Worm (Caenorhabditis elegans) whole organism, young adult: ENCODE results near the gene unc-97.

Experiments used
- B0035.1 ChIP-seq: sonication (generic microtip); optimal IDR thresholded peaks from 2 replicates; lab custom pipeline; 2016; ENCODE audit warnings: missing genetic modification characterization, mild to moderate bottlenecking, missing compliant biosample characterization, missing genotype, missing genetic modification reagents
- B0261.1 ChIP-seq: sonication (generic microtip); optimal IDR thresholded peaks from 2 replicates; lab custom pipeline; 2016; ENCODE audit warnings: mild to moderate bottlenecking, missing genetic modification characterization, moderate library complexity, missing compliant biosample characterization
- B0336.3 ChIP-seq: fragments of 200-800 bp; sonication (Bioruptor generic); IDR thresholded peaks from 2 replicates; pipeline ENCODE4 v1.3.6; 2022; ENCODE audit warnings: missing genetic modification characterization, missing compliant biosample characterization
- C17E4.6 ChIP-seq: fragments of 200-800 bp; sonication (Bioruptor generic); IDR thresholded peaks from 2 replicates; pipeline ENCODE4 v1.3.6; 2022; ENCODE audit warnings: missing genetic modification reagents, missing genetic modification characterization, missing compliant biosample characterization
- F39B2.1 ChIP-seq: fragments of 200-800 bp; sonication (Bioruptor generic); IDR thresholded peaks from 2 replicates; pipeline ENCODE4 v1.3.6; 2022; ENCODE audit warnings: missing genetic modification reagents, missing genetic modification characterization, missing compliant biosample characterization
- F49E8.2 ChIP-seq: sonication (generic microtip); optimal IDR thresholded peaks from 3 replicates; lab custom pipeline; 2017; ENCODE audit warnings: missing genetic modification characterization, mild to moderate bottlenecking, missing compliant biosample characterization, antibody characterized with exemption, moderate library complexity; ENCODE audit not compliant: insufficient read depth
- F52B5.7 ChIP-seq: sonication (generic microtip); optimal IDR thresholded peaks from 2 replicates; lab custom pipeline; 2016; ENCODE audit warnings: mild to moderate bottlenecking, missing genetic modification characterization, missing compliant biosample characterization
- K12H6.12 ChIP-seq: fragments of 200-800 bp; sonication (Bioruptor generic); optimal IDR thresholded peaks from 2 replicates; lab custom pipeline; 2018; ENCODE audit warnings: mild to moderate bottlenecking, missing genetic modification characterization, missing compliant biosample characterization
- Y56A3A.18 ChIP-seq: fragments of 200-800 bp; sonication (Bioruptor generic); IDR thresholded peaks from 2 replicates; pipeline ENCODE4 v1.3.6; 2022; ENCODE audit warnings: missing genetic modification reagents, missing genetic modification characterization, missing compliant biosample characterization
- akir-1 ChIP-seq: fragments of 200-800 bp; sonication (Bioruptor generic); optimal IDR thresholded peaks from 2 replicates; lab custom pipeline; 2018; ENCODE audit warnings: mild to moderate bottlenecking, missing genetic modification characterization, moderate library complexity, missing compliant biosample characterization
- ama-1 ChIP-seq, 3 experiments: fragments of 150-350 bp in 1 of 3; sonication (generic microtip) in 2 of 3; optimal IDR thresholded peaks; 2 replicates each; lab custom pipeline; 2014 to 2018; ENCODE audit warnings: missing biosample characterization in 2 of 3, missing genetic modification characterization in 2 of 3, missing genetic modification reagents in 2 of 3
- aptf-2 ChIP-seq: fragments of 200-800 bp; sonication (Bioruptor generic); conservative IDR thresholded peaks from 2 replicates; pipeline ENCODE4 v1.3.6; 2022; ENCODE audit warnings: missing genetic modification reagents, missing genetic modification characterization, missing compliant biosample characterization
- attf-5 ChIP-seq: fragments of 200-800 bp; sonication (Bioruptor generic); optimal IDR thresholded peaks from 2 replicates; lab custom pipeline; 2018; ENCODE audit warnings: mild to moderate bottlenecking, missing genetic modification characterization, missing compliant biosample characterization
- ceh-79 ChIP-seq: sonication (generic microtip); optimal IDR thresholded peaks from 2 replicates; lab custom pipeline; 2017; ENCODE audit warnings: mild to moderate bottlenecking, missing genetic modification characterization, missing compliant biosample characterization
- ceh-91 ChIP-seq: fragments of 200-800 bp; sonication (Bioruptor generic); IDR thresholded peaks from 2 replicates; pipeline ENCODE4 v1.3.6; 2022; ENCODE audit warnings: missing genetic modification reagents, missing genetic modification characterization, missing compliant biosample characterization
- ekl-4 ChIP-seq: fragments of 200-800 bp; sonication (Bioruptor generic); IDR thresholded peaks from 2 replicates; pipeline ENCODE4 v1.3.6; 2022; ENCODE audit warnings: missing genetic modification reagents, missing genetic modification characterization, missing compliant biosample characterization
- fkh-3 ChIP-seq: sonication (generic microtip); optimal IDR thresholded peaks from 2 replicates; lab custom pipeline; 2016; ENCODE audit warnings: mild to moderate bottlenecking, missing genetic modification characterization, missing compliant biosample characterization
- hlh-12 ChIP-seq: sonication (generic microtip); optimal IDR thresholded peaks from 2 replicates; lab custom pipeline; 2016; ENCODE audit warnings: missing genetic modification characterization, missing compliant biosample characterization
- hmg-1.2 ChIP-seq: fragments of 200-800 bp; sonication (Bioruptor generic); IDR thresholded peaks from 2 replicates; pipeline ENCODE4 v1.3.6; 2022; ENCODE audit warnings: missing genetic modification reagents, missing genetic modification characterization, missing compliant biosample characterization
- lin-35 ChIP-seq, 3 experiments: fragments of 150-350 bp in 2 of 3; sonication (generic microtip) in 1 of 3; optimal IDR thresholded peaks; 2 replicates each; lab custom pipeline; 2014 to 2018; ENCODE audit warnings: missing biosample characterization in 3 of 3, missing genetic modification characterization in 3 of 3, missing genetic modification reagents in 3 of 3
- lsl-1 ChIP-seq: fragments of 200-800 bp; sonication (Bioruptor generic); optimal IDR thresholded peaks from 2 replicates; lab custom pipeline; 2018; ENCODE audit warnings: mild to moderate bottlenecking, missing genetic modification characterization, moderate library complexity, missing compliant biosample characterization
- madf-8 ChIP-seq: fragments of 200-800 bp; sonication (Bioruptor generic); conservative IDR thresholded peaks from 2 replicates; pipeline ENCODE4 v1.3.6; 2022; ENCODE audit warnings: missing genetic modification reagents, missing genetic modification characterization, missing compliant biosample characterization
- mes-4 ChIP-seq: sonication (generic microtip); optimal IDR thresholded peaks from 2 replicates; lab custom pipeline; 2016; ENCODE audit warnings: missing genotype, missing genetic modification characterization, missing compliant biosample characterization
- nfya-2 ChIP-seq: fragments of 200-800 bp; sonication (Bioruptor generic); IDR thresholded peaks from 2 replicates; pipeline ENCODE4 v1.3.6; 2022; ENCODE audit warnings: missing genetic modification reagents, missing genetic modification characterization, missing compliant biosample characterization
- nhr-179 ChIP-seq: sonication (generic microtip); optimal IDR thresholded peaks from 2 replicates; lab custom pipeline; 2016; ENCODE audit warnings: mild to moderate bottlenecking, missing genetic modification characterization, missing compliant biosample characterization
- pha-4 ChIP-seq: fragments of 150-350 bp; sonication (generic microtip); optimal IDR thresholded peaks from 2 replicates; lab custom pipeline; 2014; ENCODE audit warnings: missing biosample characterization, missing genetic modification reagents, missing genetic modification characterization
- rcor-1 ChIP-seq: fragments of 200-800 bp; sonication (Bioruptor generic); IDR thresholded peaks from 2 replicates; pipeline ENCODE4 v1.3.6; 2022; ENCODE audit warnings: missing genetic modification reagents, missing genetic modification characterization, missing compliant biosample characterization
- rec-8 ChIP-seq, 2 experiments: sonication (generic microtip); optimal IDR thresholded peaks; 2 replicates each; lab custom pipeline; 2016; ENCODE audit warnings: mild to moderate bottlenecking in 2 of 2, missing genetic modification characterization in 2 of 2, missing genetic modification reagents in 2 of 2, missing genotype in 2 of 2, missing biosample characterization in 1 of 2, missing compliant biosample characterization in 1 of 2, moderate library complexity in 1 of 2
- sdz-38 ChIP-seq: sonication (generic microtip); optimal IDR thresholded peaks from 2 replicates; lab custom pipeline; 2016; ENCODE audit warnings: missing genotype, missing genetic modification characterization, missing compliant biosample characterization
- snpc-4 ChIP-seq, 5 experiments: fragments of 150-350 bp in 1 of 5; sonication (generic microtip) in 4 of 5; optimal IDR thresholded peaks; 2 replicates each; lab custom pipeline; 2014 to 2018; ENCODE audit warnings: missing genetic modification characterization in 5 of 5, missing biosample characterization in 3 of 5, antibody characterized with exemption in 2 of 5, mild to moderate bottlenecking in 2 of 5, missing compliant biosample characterization in 2 of 5, missing genotype in 2 of 5, moderate library complexity in 2 of 5, missing genetic modification reagents in 1 of 5
- sptf-2 ChIP-seq: fragments of 200-800 bp; sonication (Bioruptor generic); optimal IDR thresholded peaks from 2 replicates; lab custom pipeline; 2018; ENCODE audit warnings: mild to moderate bottlenecking, missing genetic modification characterization, missing compliant biosample characterization
- zfh-2 ChIP-seq: fragments of 200-800 bp; sonication (Bioruptor generic); conservative IDR thresholded peaks from 2 replicates; pipeline ENCODE4 v1.3.6; 2022; ENCODE audit warnings: missing genetic modification reagents, missing genetic modification characterization, missing compliant biosample characterization
- ztf-18 ChIP-seq: sonication (generic microtip); optimal IDR thresholded peaks from 2 replicates; lab custom pipeline; 2016; ENCODE audit warnings: missing genotype, mild to moderate bottlenecking, missing genetic modification characterization, missing compliant biosample characterization
- ztf-22 ChIP-seq: fragments of 200-800 bp; sonication (Bioruptor generic); optimal IDR thresholded peaks from 2 replicates; lab custom pipeline; 2018; ENCODE audit warnings: mild to moderate bottlenecking, missing genetic modification characterization, moderate library complexity, missing compliant biosample characterization

Gene unc-97

ce11 chrX:5565478-5565877, 27.5 kb upstream of the unc-97 start:
- no peak for TF ChIP-seq fkh-3 (tag; lab: Kevin White, UChicago)

ce11 chrX:5567454-5567853, 25.5 kb upstream of the unc-97 start, which contains the start of gene mec-2:
Gene mec-2 (plus strand): TSS chrX:5567754.
- TF ChIP-seq B0035.1 (no peak), lsl-1 (GFP tag; lab: Kevin White, UChicago) (no peak), mes-4 (tag; lab: Kevin White, UChicago) (no peak), ama-1 (optimal IDR thresholded peaks at IDR 0.05; lab: Kevin White, UChicago) (no peak), ama-1 (GFP tag; optimal IDR thresholded peaks at IDR 0.05; lab: Kevin White, UChicago) (no peak), B0336.3 (GFP tag; lab: Robert Waterston, UW) (no peak), rec-8 (tag; optimal IDR thresholded peaks at IDR 0.05; lab: Kevin White, UChicago) (no peak), C17E4.6 (GFP tag; lab: Robert Waterston, UW) (no peak), ceh-91 (no peak), sptf-2 (no peak), rcor-1 (GFP tag; lab: Robert Waterston, UW) (no peak), ekl-4 (GFP tag; lab: Robert Waterston, UW) (no peak), F52B5.7 (tag; lab: Kevin White, UChicago) (no peak), madf-8 (GFP tag; lab: Robert Waterston, UW) (no peak), Y56A3A.18 (no peak), K12H6.12 (tag; lab: Kevin White, UChicago) (no peak), ztf-18 (tag; lab: Kevin White, UChicago) (no peak), snpc-4 (GFP tag; optimal IDR thresholded peaks at IDR 0.05; lab: Kevin White, UChicago) (no peak), snpc-4 (tag; optimal IDR thresholded peaks at IDR 0.05; lab: Kevin White, UChicago) (no peak)

DNA sequence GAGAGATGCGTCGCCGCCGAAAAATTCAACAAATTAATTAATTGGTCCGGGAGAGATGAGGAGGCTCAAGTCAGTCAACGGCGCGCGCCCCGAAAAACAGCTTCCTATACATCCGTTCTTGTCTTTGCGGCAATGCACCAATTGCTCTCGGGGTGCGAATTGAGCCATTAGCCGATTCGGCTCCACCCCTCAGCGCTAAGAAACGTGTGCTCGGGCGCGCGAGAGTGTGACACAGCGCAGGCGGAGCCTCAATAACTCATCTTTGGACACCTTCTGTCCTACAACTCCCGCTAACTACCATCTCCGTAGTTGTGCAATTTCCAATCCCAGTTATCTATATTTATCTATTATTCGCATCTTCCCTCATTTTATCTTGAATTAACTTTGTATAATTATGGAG, 20.3 kb upstream of the unc-97 start:
- TF ChIP-seq B0261.1 (tag; lab: Kevin White, UChicago) (no peak), attf-5 (GFP tag; lab: Kevin White, UChicago) (no peak), nhr-179 (no peak), hmg-1.2 (GFP tag; lab: Robert Waterston, UW) (no peak), zfh-2 (peak; percentile 65)

- TF ChIP-seq hmg-1.2 (GFP tag; lab: Robert Waterston, UW) = no peak
- TF ChIP-seq F52B5.7 (tag; lab: Kevin White, UChicago) = no peak
- TF ChIP-seq pha-4 (tag; lab: Kevin White, UChicago) = no peak
- no peak for TF ChIP-seq C17E4.6 (GFP tag; lab: Robert Waterston, UW)
- no peak for TF ChIP-seq F49E8.2 (tag; lab: Kevin White, UChicago)
- TF ChIP-seq ceh-79 = no peak
- TF ChIP-seq B0261.1 (tag; lab: Kevin White, UChicago) = no peak
- TF ChIP-seq nfya-2 (GFP tag; lab: Robert Waterston, UW) = no peak
- TF ChIP-seq F39B2.1 (GFP tag; lab: Robert Waterston, UW) = no peak
- no peak for TF ChIP-seq hlh-12
- TF ChIP-seq akir-1 (GFP tag; lab: Kevin White, UChicago) = no peak
- no peak for TF ChIP-seq rcor-1 (GFP tag; lab: Robert Waterston, UW)
- no peak for TF ChIP-seq ztf-22
- TF ChIP-seq sdz-38 (tag; lab: Kevin White, UChicago) = no peak
- TF ChIP-seq aptf-2 (GFP tag; lab: Robert Waterston, UW) = no peak
- TF ChIP-seq lin-35 (GFP tag; optimal IDR thresholded peaks at IDR 0.05; lab: Kevin White, UChicago) = no peak
These were observed 13.1 kb upstream of the unc-97 start for ce11 chrX:5579714-5580265.
